Worm (Caenorhabditis elegans) whole organism, L1 larva: ENCODE data around the gene ZK353.9.

Experiments used
- C04F5.9 ChIP-seq: sonication (generic microtip); optimal IDR thresholded peaks from 2 replicates; lab custom pipeline; 2016; ENCODE audit warnings: missing genetic modification characterization, missing compliant biosample characterization
- C16A3.4 ChIP-seq: fragments of 150-350 bp; optimal IDR thresholded peaks from 2 replicates; lab custom pipeline; 2014; ENCODE audit warnings: missing biosample characterization, missing genetic modification characterization
- C34B4.2 ChIP-seq: sonication (generic microtip); optimal IDR thresholded peaks from 2 replicates; lab custom pipeline; 2017; ENCODE audit warnings: mild to moderate bottlenecking, missing genetic modification characterization, missing compliant biosample characterization
- aha-1 ChIP-seq: fragments of 150-350 bp; optimal IDR thresholded peaks from 2 replicates; lab custom pipeline; 2014; ENCODE audit warnings: missing biosample characterization, missing genetic modification characterization
- alr-1 ChIP-seq: fragments of 200-800 bp; sonication (Bioruptor generic); optimal IDR thresholded peaks from 2 replicates; lab custom pipeline; 2018; ENCODE audit warnings: borderline replicate concordance, mild to moderate bottlenecking, missing genetic modification characterization, missing compliant biosample characterization
- aly-2 ChIP-seq: fragments of 150-350 bp; optimal IDR thresholded peaks from 2 replicates; lab custom pipeline; 2014; ENCODE audit warnings: missing biosample characterization, missing genetic modification characterization
- ama-1 ChIP-seq: fragments of 150-350 bp; optimal IDR thresholded peaks from 2 replicates; lab custom pipeline; 2014
- ceh-8 ChIP-seq: fragments of 200-800 bp; sonication (Bioruptor generic); optimal IDR thresholded peaks from 2 replicates; lab custom pipeline; 2018; ENCODE audit warnings: mild to moderate bottlenecking, missing genetic modification characterization, moderate library complexity, missing compliant biosample characterization
- dpl-1 ChIP-seq, 3 experiments: fragments of 150-350 bp in 2 of 3; sonication (generic microtip) in 1 of 3; optimal IDR thresholded peaks; 2 replicates each; lab custom pipeline; 2014 to 2017; ENCODE audit warnings: missing biosample characterization in 3 of 3, missing genetic modification characterization in 3 of 3, missing genetic modification reagents in 3 of 3
- dsc-1 ChIP-seq: sonication (generic microtip); optimal IDR thresholded peaks from 2 replicates; lab custom pipeline; 2016; ENCODE audit warnings: mild to moderate bottlenecking, missing genetic modification characterization, missing compliant biosample characterization
- efl-1 ChIP-seq, 4 experiments: fragments of 150-350 bp; optimal IDR thresholded peaks in 3 of 4; peaks in 1 of 4; 1 replicate in 1 of 4; 2 replicates in 3 of 4; lab custom pipeline; 2014; ENCODE audit warnings: missing biosample characterization in 2 of 4, missing genetic modification characterization in 2 of 4, missing genetic modification reagents in 2 of 4
- egl-13 ChIP-seq: sonication (generic microtip); optimal IDR thresholded peaks from 2 replicates; lab custom pipeline; 2016; ENCODE audit warnings: missing genotype, missing genetic modification reagents, missing genetic modification characterization, missing compliant biosample characterization
- fkh-8 ChIP-seq: sonication (generic microtip); optimal IDR thresholded peaks from 2 replicates; lab custom pipeline; 2016; ENCODE audit warnings: mild to moderate bottlenecking, missing genetic modification characterization, missing compliant biosample characterization
- grh-1 ChIP-seq: fragments of 200-800 bp; sonication (Bioruptor generic); IDR thresholded peaks from 2 replicates; pipeline ENCODE4 v1.3.6; 2022; ENCODE audit warnings: missing genetic modification reagents, missing genetic modification characterization, missing compliant biosample characterization
- hpl-2 ChIP-seq: fragments of 150-350 bp; optimal IDR thresholded peaks from 2 replicates; lab custom pipeline; 2014; ENCODE audit warnings: missing biosample characterization, missing genetic modification reagents, missing genetic modification characterization
- irx-1 ChIP-seq: sonication (generic microtip); optimal IDR thresholded peaks from 2 replicates; lab custom pipeline; 2016; ENCODE audit warnings: missing genetic modification characterization, missing compliant biosample characterization
- lin-14 ChIP-seq: fragments of 200-800 bp; sonication (Bioruptor generic); optimal IDR thresholded peaks from 2 replicates; lab custom pipeline; 2018; ENCODE audit warnings: mild to moderate bottlenecking, missing genetic modification characterization, moderate library complexity, missing compliant biosample characterization
- lin-35 ChIP-seq, 2 experiments: fragments of 150-350 bp; optimal IDR thresholded peaks; 2 replicates each; lab custom pipeline; 2014; ENCODE audit warnings: missing biosample characterization in 2 of 2, missing genetic modification characterization in 2 of 2, missing genetic modification reagents in 2 of 2
- lin-39 ChIP-seq: fragments of 150-350 bp; optimal IDR thresholded peaks from 2 replicates; lab custom pipeline; 2014; ENCODE audit warnings: missing biosample characterization, missing genetic modification reagents, missing genetic modification characterization
- lsy-2 ChIP-seq, 2 experiments: fragments of 150-350 bp; optimal IDR thresholded peaks; 2 replicates each; lab custom pipeline; 2014; ENCODE audit warnings: missing biosample characterization in 2 of 2, missing genetic modification characterization in 2 of 2
- mab-9 ChIP-seq: fragments of 200-800 bp; sonication (Bioruptor generic); IDR thresholded peaks from 2 replicates; pipeline ENCODE4 v1.3.6; 2022; ENCODE audit warnings: missing genetic modification reagents, missing genetic modification characterization, missing compliant biosample characterization
- mdl-1 ChIP-seq, 2 experiments: fragments of 150-350 bp; optimal IDR thresholded peaks; 2 replicates each; lab custom pipeline; 2014 to 2017; ENCODE audit warnings: missing biosample characterization in 2 of 2, missing genetic modification characterization in 2 of 2, inconsistent platforms in 1 of 2
- mep-1 ChIP-seq: fragments of 150-350 bp; optimal IDR thresholded peaks from 2 replicates; lab custom pipeline; 2014; ENCODE audit warnings: missing biosample characterization, missing genetic modification characterization
- nhr-12 ChIP-seq: sonication (generic microtip); optimal IDR thresholded peaks from 2 replicates; lab custom pipeline; 2017; ENCODE audit warnings: missing biosample characterization, missing genetic modification characterization
- nhr-19 ChIP-seq: fragments of 200-800 bp; sonication (Bioruptor generic); conservative IDR thresholded peaks from 2 replicates; pipeline ENCODE4 v1.3.6; 2022; ENCODE audit warnings: missing genetic modification characterization, missing compliant biosample characterization
- nhr-237 ChIP-seq: fragments of 150-350 bp; optimal IDR thresholded peaks from 2 replicates; lab custom pipeline; 2014; ENCODE audit warnings: missing biosample characterization, missing genetic modification characterization
- nhr-47 ChIP-seq: sonication (generic microtip); optimal IDR thresholded peaks from 2 replicates; lab custom pipeline; 2016; ENCODE audit warnings: mild to moderate bottlenecking, missing genetic modification characterization, moderate library complexity, missing compliant biosample characterization
- nhr-71 ChIP-seq: sonication (generic microtip); optimal IDR thresholded peaks from 2 replicates; lab custom pipeline; 2016; ENCODE audit warnings: mild to moderate bottlenecking, missing genetic modification characterization, moderate library complexity, missing compliant biosample characterization
- snu-23 ChIP-seq: sonication (generic microtip); optimal IDR thresholded peaks from 2 replicates; lab custom pipeline; 2016; ENCODE audit warnings: missing genetic modification characterization, missing compliant biosample characterization
- sptf-1 ChIP-seq: fragments of 150-350 bp; optimal IDR thresholded peaks from 2 replicates; lab custom pipeline; 2014; ENCODE audit warnings: missing biosample characterization, missing genetic modification characterization
- swsn-7 ChIP-seq: sonication (generic microtip); optimal IDR thresholded peaks from 2 replicates; lab custom pipeline; 2016; ENCODE audit warnings: missing genetic modification characterization, missing compliant biosample characterization
- unc-130 ChIP-seq: fragments of 150-350 bp; optimal IDR thresholded peaks from 2 replicates; lab custom pipeline; 2017; ENCODE audit warnings: missing biosample characterization, missing genetic modification characterization, inconsistent platforms
- unc-86 ChIP-seq: sonication (generic microtip); optimal IDR thresholded peaks from 2 replicates; lab custom pipeline; 2016; ENCODE audit warnings: missing genetic modification characterization, missing compliant biosample characterization
- unc-98 ChIP-seq: fragments of 200-800 bp; sonication (Bioruptor generic); IDR thresholded peaks from 2 replicates; pipeline ENCODE4 v1.3.6; 2022; ENCODE audit warnings: missing genetic modification characterization, missing compliant biosample characterization
- zag-1 ChIP-seq: fragments of 150-350 bp; optimal IDR thresholded peaks from 2 replicates; lab custom pipeline; 2014; ENCODE audit warnings: missing biosample characterization, missing genetic modification characterization

ZK353.9 gene

ce11 chrIII:8392307-8392706, 17.0 kb upstream of the ZK353.9 start (continued):
- TF ChIP-seq C34B4.2 (no peak), nhr-237 (tag; lab: Kevin White, UChicago) (no peak), nhr-12 (no peak), C04F5.9 (tag; lab: Kevin White, UChicago) (no peak), mep-1 (peak; percentile 37)

- TF ChIP-seq lsy-2 (tag; optimal IDR thresholded peaks at IDR 0.05; lab: Kevin White, UChicago) (peak in 1 of 2 experiments; percentile 9), C16A3.4 (tag; lab: Kevin White, UChicago) (no peak), efl-1 (optimal IDR thresholded peaks at IDR 0.05; lab: Kevin White, UChicago) (no peak), efl-1 (GFP tag; optimal IDR thresholded peaks at IDR 0.05 in 1 of 2; lab: Kevin White, UChicago) (peak in 1 of 2 experiments; percentile 76), irx-1 (tag; lab: Kevin White, UChicago) (no peak), nhr-71 (tag; lab: Kevin White, UChicago) (peak; percentile 34), fkh-8 (tag; lab: Kevin White, UChicago) (peak; percentile 26), lin-35 (GFP tag; optimal IDR thresholded peaks at IDR 0.05; lab: Kevin White, UChicago) (peak in 1 of 2 experiments; percentile 3), egl-13 (tag; lab: Kevin White, UChicago) (peak; percentile 15), unc-86 (peak; percentile 52), dsc-1 (tag; lab: Kevin White, UChicago) (peak; percentile 18), sptf-1 (no peak), lin-14 (GFP tag; lab: Kevin White, UChicago) (peak; percentile 68)
These were observed 14.7 kb upstream of the ZK353.9 start, which contains the start of gene ZK353.10 for ce11 chrIII:8394374-8395302. Gene ZK353.10 (minus strand): TSS chrIII:8394424.

ce11 chrIII:8395685-8396084, 13.6 kb upstream of the ZK353.9 start, which contains the start of gene ZK353.3:
Gene ZK353.3 (plus strand): TSS chrIII:8395985.
- TF ChIP-seq lin-39 (tag; lab: Kevin White, UChicago) (no peak), nhr-19 (GFP tag; lab: Robert Waterston, UW) (no peak), egl-13 (tag; lab: Kevin White, UChicago) (no peak), grh-1 (GFP tag; lab: Robert Waterston, UW) (no peak), mab-9 (GFP tag; lab: Robert Waterston, UW) (no peak), fkh-8 (tag; lab: Kevin White, UChicago) (no peak), lsy-2 (tag; optimal IDR thresholded peaks at IDR 0.05; lab: Kevin White, UChicago) (no peak), snu-23 (GFP tag; lab: Kevin White, UChicago) (no peak), hpl-2 (no peak)

- TF ChIP-seq unc-98 (GFP tag; lab: Robert Waterston, UW) (no peak), swsn-7 (tag; lab: Kevin White, UChicago) (no peak), alr-1 (no peak), nhr-47 (tag; lab: Kevin White, UChicago) (no peak), aha-1 (tag; lab: Kevin White, UChicago) (no peak), egl-13 (tag; lab: Kevin White, UChicago) (no peak), zag-1 (tag; lab: Kevin White, UChicago) (no peak), lin-39 (tag; lab: Kevin White, UChicago) (no peak), dpl-1 (GFP tag; optimal IDR thresholded peaks at IDR 0.05; lab: Kevin White, UChicago) (no peak), unc-130 (tag; lab: Kevin White, UChicago) (no peak), lin-35 (GFP tag; optimal IDR thresholded peaks at IDR 0.05; lab: Kevin White, UChicago) (no peak), ceh-8 (no peak), ama-1 (lab: Kevin White, UChicago) (no peak), aly-2 (tag; lab: Kevin White, UChicago) (no peak), mdl-1 (tag; optimal IDR thresholded peaks at IDR 0.05; lab: Kevin White, UChicago) (no peak)
These were observed 10.9 kb upstream of the ZK353.9 start, which contains the start of gene ZK353.2 for ce11 chrIII:8398411-8398810. Gene ZK353.2 (plus strand): TSS chrIII:8398711.
